Worm (Caenorhabditis elegans): Measurements from ENCODE around the gene col-164.

- TF ChIP-seq tab-1 (GFP tag; IDR thresholded peaks at IDR 0.05) (no peak), med-1 (GFP tag; optimal IDR thresholded peaks at IDR 0.05; ENCODE audit: insufficient read depth) (no peak), ref-1 (GFP tag; conservative IDR thresholded peaks at IDR 0.05) (no peak), ztf-29 (GFP tag; IDR thresholded peaks at IDR 0.05) (no peak), klf-2 (GFP tag; conservative IDR thresholded peaks at IDR 0.05) (no peak), flt-1 (GFP tag; IDR thresholded peaks at IDR 0.05) (no peak), ztf-23 (GFP tag; IDR thresholded peaks at IDR 0.05) (no peak), T22C8.4 (GFP tag; IDR thresholded peaks at IDR 0.05) (no peak)
Measured at ce11 chrX:2114171-2114570, 20.9 kb downstream of the col-164 start.

All from whole organism, midembryonic.